Worm (Caenorhabditis elegans): ENCODE data around the gene skih-2.

skih-2 gene

DNA sequence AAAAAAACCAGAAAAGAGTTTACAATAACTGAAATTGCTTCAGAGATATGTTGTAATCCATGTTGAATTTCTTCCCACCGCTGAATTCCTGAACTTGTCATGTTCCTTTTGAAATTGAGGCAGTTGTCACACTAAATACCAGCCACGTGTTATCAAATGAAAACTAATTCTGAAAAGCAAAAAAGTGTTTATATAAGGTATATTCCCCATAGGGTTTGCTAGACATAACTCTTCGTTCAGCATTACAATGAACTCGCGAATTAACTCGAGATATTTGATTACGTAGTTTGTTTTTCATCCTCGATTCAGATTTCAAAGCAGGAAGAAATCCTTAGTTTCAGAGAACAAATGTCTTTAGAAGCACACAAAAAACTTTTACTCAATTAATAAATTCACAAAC lies 41.9 kb downstream of the skih-2 start, which contains the start of gene str-3:
str-3 (minus strand) TSS at position 101 of the 400 bp plus-strand sequence.
- no peak for TF ChIP-seq grh-1 (GFP tag; IDR thresholded peaks at IDR 0.05)
- TF ChIP-seq sox-4 (tag; optimal IDR thresholded peaks at IDR 0.05), result no peak
- no peak for TF ChIP-seq lin-15B (tag; optimal IDR thresholded peaks at IDR 0.05)
- no peak for TF ChIP-seq nhr-76 (tag; optimal IDR thresholded peaks at IDR 0.05)
- no peak for TF ChIP-seq nhr-47 (tag; optimal IDR thresholded peaks at IDR 0.05)
- no peak for TF ChIP-seq ceh-88 (GFP tag; IDR thresholded peaks at IDR 0.05)
- TF ChIP-seq F16B12.6 (tag; optimal IDR thresholded peaks at IDR 0.05), result no peak

DNA sequence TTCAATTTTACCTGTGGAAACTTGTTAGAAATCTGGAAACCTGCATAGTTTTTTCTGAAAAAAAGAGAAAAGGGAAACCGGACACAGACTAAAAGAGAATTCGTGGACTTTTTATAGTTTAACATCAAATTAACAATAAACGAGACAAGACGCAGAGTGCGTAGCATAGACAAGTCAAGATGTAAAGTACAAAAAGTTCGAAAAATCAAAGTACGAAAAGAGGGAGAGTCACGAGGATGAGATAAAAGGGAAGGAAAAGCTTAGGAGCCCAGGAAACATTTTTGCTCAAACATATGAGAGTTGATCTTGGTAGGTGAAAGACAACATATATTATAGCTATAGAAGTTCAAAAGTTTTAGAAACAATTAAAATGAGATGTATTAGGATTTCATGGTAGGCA lies 44.4 kb downstream of the skih-2 start, which contains the start of gene M7.12:
M7.12 (minus strand) TSS at position 188 of the 400 bp plus-strand sequence.
- no peak for TF ChIP-seq fkh-10 (GFP tag; optimal IDR thresholded peaks at IDR 0.05)
- no peak for TF ChIP-seq vab-15 (tag; optimal IDR thresholded peaks at IDR 0.05)
- no peak for TF ChIP-seq nhr-11 (tag; optimal IDR thresholded peaks at IDR 0.05)
- no peak for TF ChIP-seq fos-1 (tag; optimal IDR thresholded peaks at IDR 0.05)
- no peak for TF ChIP-seq skn-1 (tag; optimal IDR thresholded peaks at IDR 0.05)
- no peak for TF ChIP-seq nhr-90 (tag; optimal IDR thresholded peaks at IDR 0.05; ENCODE audit: poor library complexity)
- TF ChIP-seq nhr-12 (tag; optimal IDR thresholded peaks at IDR 0.05), result no peak
- TF ChIP-seq hlh-4 (tag; optimal IDR thresholded peaks at IDR 0.05), result no peak
- TF ChIP-seq unc-98 (GFP tag; IDR thresholded peaks at IDR 0.05), result no peak
- peak; percentile 41 for TF ChIP-seq rnt-1 (tag; optimal IDR thresholded peaks at IDR 0.05)
- peak; percentile 53 for TF ChIP-seq nhr-19 (GFP tag; conservative IDR thresholded peaks at IDR 0.05)
- no peak for TF ChIP-seq sup-37 (GFP tag; optimal IDR thresholded peaks at IDR 0.05)
- peak in 1 of 2 experiments; percentile 12 for TF ChIP-seq lsy-2 (tag; optimal IDR thresholded peaks at IDR 0.05)
- peak; percentile 34 for TF ChIP-seq nhr-47 (tag; optimal IDR thresholded peaks at IDR 0.05)
- TF ChIP-seq fkh-8 (tag; optimal IDR thresholded peaks at IDR 0.05), result peak; percentile 48
- TF ChIP-seq mep-1 (tag; optimal IDR thresholded peaks at IDR 0.05), result peak; percentile 10
- peak; percentile 1 for TF ChIP-seq xbp-1 (tag; optimal IDR thresholded peaks at IDR 0.05)
- TF ChIP-seq pqm-1 (tag; optimal IDR thresholded peaks at IDR 0.05), result no peak
- TF ChIP-seq ceh-88 (GFP tag; IDR thresholded peaks at IDR 0.05), result no peak
- no peak for TF ChIP-seq isw-1 (GFP tag; IDR thresholded peaks at IDR 0.05)
- peak in 1 of 3 experiments; percentile 7 for TF ChIP-seq ceh-82 (tag; optimal IDR thresholded peaks at IDR 0.05)
- TF ChIP-seq nhr-71 (tag; optimal IDR thresholded peaks at IDR 0.05), result peak; percentile 69
- no peak for TF ChIP-seq lir-3 (tag; optimal IDR thresholded peaks at IDR 0.05; ENCODE audit: poor library complexity)
- TF ChIP-seq swsn-7 (tag; optimal IDR thresholded peaks at IDR 0.05), result peak; percentile 20
- TF ChIP-seq grh-1 (GFP tag; IDR thresholded peaks at IDR 0.05), result no peak
- no peak for TF ChIP-seq F16B12.6 (tag; optimal IDR thresholded peaks at IDR 0.05)
- TF ChIP-seq efl-1 (optimal IDR thresholded peaks at IDR 0.05), result no peak
- TF ChIP-seq efl-1 (GFP tag; optimal IDR thresholded peaks at IDR 0.05 in 1 of 2), result no peak
- TF ChIP-seq alr-1 (tag; optimal IDR thresholded peaks at IDR 0.05; ENCODE audit: borderline replicate concordance), result no peak
- no peak for TF ChIP-seq lin-13 (GFP tag; optimal IDR thresholded peaks at IDR 0.05)
- TF ChIP-seq tbx-2 (tag; optimal IDR thresholded peaks at IDR 0.05), result no peak
- TF ChIP-seq mef-2 (tag; optimal IDR thresholded peaks at IDR 0.05), result no peak
- no peak for TF ChIP-seq nhr-85 (tag)
- no peak for TF ChIP-seq lin-35 (GFP tag; optimal IDR thresholded peaks at IDR 0.05)
- no peak for TF ChIP-seq nhr-76 (tag; optimal IDR thresholded peaks at IDR 0.05)
- no peak for TF ChIP-seq elt-3 (tag; optimal IDR thresholded peaks at IDR 0.05)
- TF ChIP-seq ceh-8 (GFP tag; optimal IDR thresholded peaks at IDR 0.05), result no peak
- peak; percentile 63 for TF ChIP-seq lin-14 (GFP tag; optimal IDR thresholded peaks at IDR 0.05)
- peak; percentile 54 for TF ChIP-seq dsc-1 (tag; optimal IDR thresholded peaks at IDR 0.05)
- TF ChIP-seq nhr-84 (tag; optimal IDR thresholded peaks at IDR 0.05), result no peak
- TF ChIP-seq ztf-11 (tag; optimal IDR thresholded peaks at IDR 0.05), result no peak
- no peak for TF ChIP-seq egl-13 (tag; optimal IDR thresholded peaks at IDR 0.05)
- no peak for TF ChIP-seq mdl-1 (tag; optimal IDR thresholded peaks at IDR 0.05)
- no peak for TF ChIP-seq tlp-1 (tag; optimal IDR thresholded peaks at IDR 0.05)
- TF ChIP-seq pax-3 (tag; optimal IDR thresholded peaks at IDR 0.05), result no peak
- peak; percentile 37 for TF ChIP-seq snu-23 (GFP tag; optimal IDR thresholded peaks at IDR 0.05)
- TF ChIP-seq sox-4 (tag; optimal IDR thresholded peaks at IDR 0.05), result no peak
- TF ChIP-seq nhr-20 (tag; optimal IDR thresholded peaks at IDR 0.05), result peak; percentile 47
- no peak for TF ChIP-seq ztf-4 (tag; optimal IDR thresholded peaks at IDR 0.05)
- no peak for TF ChIP-seq C34B4.2 (tag; optimal IDR thresholded peaks at IDR 0.05)

All from whole organism, L1 larva.